Worm (Caenorhabditis elegans) whole organism, young adult: ENCODE measurements around the gene T22B7.3.

Experiments
- B0019.2 ChIP-seq: fragments of 200-800 bp; sonication (Bioruptor generic); conservative IDR thresholded peaks from 2 replicates; pipeline ENCODE4 v1.3.6; 2022; ENCODE audit warnings: missing genetic modification reagents, missing genetic modification characterization, missing compliant biosample characterization
- F10E7.11 ChIP-seq: sonication (generic microtip); optimal IDR thresholded peaks from 2 replicates; lab custom pipeline; 2017; ENCODE audit warnings: mild to moderate bottlenecking, missing genetic modification characterization, moderate library complexity, missing compliant biosample characterization
- F23B12.7 ChIP-seq: sonication (generic microtip); optimal IDR thresholded peaks from 2 replicates; lab custom pipeline; 2017; ENCODE audit warnings: missing genetic modification characterization, mild to moderate bottlenecking, missing compliant biosample characterization, antibody characterized with exemption, moderate library complexity; ENCODE audit not compliant: insufficient read depth
- F33H1.4 ChIP-seq: fragments of 200-800 bp; sonication (Bioruptor generic); IDR thresholded peaks from 2 replicates; pipeline ENCODE4 v1.3.6; 2022; ENCODE audit warnings: missing genetic modification reagents, missing genetic modification characterization, missing compliant biosample characterization
- F55B11.4 ChIP-seq: sonication (generic microtip); optimal IDR thresholded peaks from 2 replicates; lab custom pipeline; 2016; ENCODE audit warnings: missing compliant biosample characterization, missing genetic modification characterization, borderline replicate concordance; ENCODE audit not compliant: insufficient read depth
- F57A8.1 ChIP-seq: fragments of 200-800 bp; sonication (Bioruptor generic); optimal IDR thresholded peaks from 2 replicates; lab custom pipeline; 2018; ENCODE audit warnings: mild to moderate bottlenecking, missing genetic modification characterization, moderate library complexity, missing compliant biosample characterization
- Y53F4B.3 ChIP-seq: fragments of 200-800 bp; sonication (Bioruptor generic); IDR thresholded peaks from 2 replicates; pipeline ENCODE4 v1.3.6; 2022; ENCODE audit warnings: missing genetic modification reagents, missing genetic modification characterization, missing compliant biosample characterization
- Y56A3A.18 ChIP-seq: fragments of 200-800 bp; sonication (Bioruptor generic); IDR thresholded peaks from 2 replicates; pipeline ENCODE4 v1.3.6; 2022; ENCODE audit warnings: missing genetic modification reagents, missing genetic modification characterization, missing compliant biosample characterization
- Y67H2A.10 ChIP-seq: fragments of 200-800 bp; sonication (Bioruptor generic); conservative IDR thresholded peaks from 2 replicates; pipeline ENCODE4 v1.3.6; 2022; ENCODE audit warnings: missing genetic modification reagents, missing genetic modification characterization, missing compliant biosample characterization
- Y95B8A.8 ChIP-seq: fragments of 200-800 bp; sonication (Bioruptor generic); IDR thresholded peaks from 2 replicates; pipeline ENCODE4 v1.3.6; 2022; ENCODE audit warnings: missing genetic modification reagents, missing genetic modification characterization, missing compliant biosample characterization
- akir-1 ChIP-seq: fragments of 200-800 bp; sonication (Bioruptor generic); optimal IDR thresholded peaks from 2 replicates; lab custom pipeline; 2018; ENCODE audit warnings: mild to moderate bottlenecking, missing genetic modification characterization, moderate library complexity, missing compliant biosample characterization
- atf-7 ChIP-seq: sonication (generic microtip); optimal IDR thresholded peaks from 2 replicates; lab custom pipeline; 2017; ENCODE audit warnings: mild to moderate bottlenecking, missing genetic modification characterization, missing compliant biosample characterization
- attf-5 ChIP-seq: fragments of 200-800 bp; sonication (Bioruptor generic); optimal IDR thresholded peaks from 2 replicates; lab custom pipeline; 2018; ENCODE audit warnings: mild to moderate bottlenecking, missing genetic modification characterization, missing compliant biosample characterization
- bed-1 ChIP-seq: fragments of 200-800 bp; sonication (Bioruptor generic); IDR thresholded peaks from 2 replicates; pipeline ENCODE4 v1.3.6; 2022; ENCODE audit warnings: missing genetic modification reagents, missing genetic modification characterization, missing compliant biosample characterization
- ceh-100 ChIP-seq: fragments of 200-800 bp; sonication (Bioruptor generic); IDR thresholded peaks from 2 replicates; pipeline ENCODE4 v1.3.6; 2022; ENCODE audit warnings: missing genetic modification reagents, missing genetic modification characterization, missing compliant biosample characterization
- chd-7 ChIP-seq: sonication (generic microtip); optimal IDR thresholded peaks from 2 replicates; lab custom pipeline; 2016; ENCODE audit warnings: mild to moderate bottlenecking, missing genetic modification characterization, moderate library complexity, missing compliant biosample characterization
- dox-1 ChIP-seq: fragments of 200-800 bp; sonication (Bioruptor generic); IDR thresholded peaks from 2 replicates; pipeline ENCODE4 v1.3.6; 2022; ENCODE audit warnings: missing genetic modification reagents, missing genetic modification characterization, missing compliant biosample characterization
- egl-44 ChIP-seq: fragments of 200-800 bp; sonication (Bioruptor generic); IDR thresholded peaks from 2 replicates; pipeline ENCODE4 v1.3.6; 2022; ENCODE audit warnings: missing genetic modification reagents, missing genetic modification characterization, missing compliant biosample characterization
- him-1 ChIP-seq: sonication (generic microtip); optimal IDR thresholded peaks from 2 replicates; lab custom pipeline; 2016; ENCODE audit warnings: missing genotype, missing genetic modification reagents, missing genetic modification characterization, missing compliant biosample characterization
- hsf-1 ChIP-seq: fragments of 200-800 bp; sonication (Bioruptor generic); IDR thresholded peaks from 2 replicates; pipeline ENCODE4 v1.3.6; 2022; ENCODE audit warnings: missing genetic modification reagents, missing genetic modification characterization, missing compliant biosample characterization
- lin-35 ChIP-seq, 3 experiments: fragments of 150-350 bp in 2 of 3; sonication (generic microtip) in 1 of 3; optimal IDR thresholded peaks; 2 replicates each; lab custom pipeline; 2014 to 2018; ENCODE audit warnings: missing biosample characterization in 3 of 3, missing genetic modification characterization in 3 of 3, missing genetic modification reagents in 3 of 3
- lin-54 ChIP-seq: fragments of 200-800 bp; sonication (Bioruptor generic); optimal IDR thresholded peaks from 2 replicates; lab custom pipeline; 2018; ENCODE audit warnings: mild to moderate bottlenecking, missing genetic modification characterization, missing compliant biosample characterization
- lsl-1 ChIP-seq: fragments of 200-800 bp; sonication (Bioruptor generic); optimal IDR thresholded peaks from 2 replicates; lab custom pipeline; 2018; ENCODE audit warnings: mild to moderate bottlenecking, missing genetic modification characterization, moderate library complexity, missing compliant biosample characterization
- lsy-27 ChIP-seq: sonication (generic microtip); optimal IDR thresholded peaks from 2 replicates; lab custom pipeline; 2017; ENCODE audit warnings: missing genetic modification characterization, mild to moderate bottlenecking, missing compliant biosample characterization, antibody characterized with exemption, missing genotype, borderline replicate concordance; ENCODE audit not compliant: insufficient read depth
- madf-8 ChIP-seq: fragments of 200-800 bp; sonication (Bioruptor generic); conservative IDR thresholded peaks from 2 replicates; pipeline ENCODE4 v1.3.6; 2022; ENCODE audit warnings: missing genetic modification reagents, missing genetic modification characterization, missing compliant biosample characterization
- nfyb-1 ChIP-seq: fragments of 200-800 bp; sonication (Bioruptor generic); IDR thresholded peaks from 2 replicates; pipeline ENCODE4 v1.3.6; 2022; ENCODE audit warnings: missing genetic modification reagents, missing genetic modification characterization, missing compliant biosample characterization
- nhr-120 ChIP-seq: fragments of 200-800 bp; sonication (Bioruptor generic); IDR thresholded peaks from 2 replicates; pipeline ENCODE4 v1.3.6; 2022; ENCODE audit warnings: missing genetic modification characterization, missing compliant biosample characterization
- nhr-27 ChIP-seq: fragments of 200-800 bp; sonication (Bioruptor generic); optimal IDR thresholded peaks from 2 replicates; lab custom pipeline; 2018; ENCODE audit warnings: mild to moderate bottlenecking, missing genetic modification characterization, moderate library complexity, missing compliant biosample characterization
- nhr-80 ChIP-seq: sonication (generic microtip); optimal IDR thresholded peaks from 2 replicates; lab custom pipeline; 2016; ENCODE audit warnings: missing genetic modification characterization, missing compliant biosample characterization
- pha-4 ChIP-seq: fragments of 150-350 bp; sonication (generic microtip); optimal IDR thresholded peaks from 2 replicates; lab custom pipeline; 2014; ENCODE audit warnings: missing biosample characterization, missing genetic modification reagents, missing genetic modification characterization
- rcor-1 ChIP-seq: fragments of 200-800 bp; sonication (Bioruptor generic); IDR thresholded peaks from 2 replicates; pipeline ENCODE4 v1.3.6; 2022; ENCODE audit warnings: missing genetic modification reagents, missing genetic modification characterization, missing compliant biosample characterization
- somi-1 ChIP-seq: fragments of 200-800 bp; sonication (Bioruptor generic); optimal IDR thresholded peaks from 2 replicates; lab custom pipeline; 2018; ENCODE audit warnings: mild to moderate bottlenecking, missing genetic modification characterization, missing compliant biosample characterization
- sptf-2 ChIP-seq: fragments of 200-800 bp; sonication (Bioruptor generic); optimal IDR thresholded peaks from 2 replicates; lab custom pipeline; 2018; ENCODE audit warnings: mild to moderate bottlenecking, missing genetic modification characterization, missing compliant biosample characterization
- tbx-9 ChIP-seq: sonication (generic microtip); optimal IDR thresholded peaks from 2 replicates; lab custom pipeline; 2016; ENCODE audit warnings: borderline replicate concordance, missing genetic modification characterization, inconsistent platforms, missing compliant biosample characterization
- unc-62 ChIP-seq: fragments of 150-350 bp; optimal IDR thresholded peaks from 2 replicates; lab custom pipeline; 2014; ENCODE audit warnings: missing biosample characterization, missing genetic modification reagents, missing genetic modification characterization
- zim-3 ChIP-seq: sonication (generic microtip); optimal IDR thresholded peaks from 2 replicates; lab custom pipeline; 2017; ENCODE audit warnings: mild to moderate bottlenecking, missing genetic modification characterization, moderate library complexity, missing compliant biosample characterization

Gene T22B7.3

DNA sequence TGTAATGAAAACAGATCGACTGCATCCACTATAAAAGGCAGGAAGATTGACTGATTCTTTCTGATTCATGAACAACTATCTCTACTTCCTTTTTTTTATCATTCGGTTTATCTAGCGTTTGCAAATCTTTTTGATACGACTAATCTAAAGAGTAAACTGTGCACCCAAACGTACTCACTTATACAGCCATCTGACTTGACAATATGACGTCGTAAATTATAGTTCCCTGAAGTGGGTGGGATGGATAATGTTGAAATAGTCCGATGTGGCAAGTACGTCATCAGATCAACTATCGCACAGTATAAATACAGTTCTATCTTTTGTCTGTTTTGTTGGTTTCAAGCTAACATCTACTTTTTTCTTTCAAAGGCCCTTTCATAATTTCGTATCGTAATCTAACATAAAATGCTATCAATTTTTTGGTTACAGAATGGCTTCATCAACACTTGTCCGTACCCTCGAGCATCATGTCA lies at the start of gene T22B7.3:
Gene T22B7.3 (plus strand): TSS at position 423 of the 473 bp plus-strand sequence.
- no peak for TF ChIP-seq F55B11.4
- TF ChIP-seq B0019.2 (GFP tag; lab: Robert Waterston, UW) = no peak
- TF ChIP-seq nhr-27 (tag; lab: Kevin White, UChicago) = no peak
- TF ChIP-seq sptf-2 (GFP tag; lab: Kevin White, UChicago) = no peak
- no peak for TF ChIP-seq attf-5 (GFP tag; lab: Kevin White, UChicago)
- TF ChIP-seq bed-1 (GFP tag; lab: Robert Waterston, UW) = no peak
- TF ChIP-seq atf-7 (tag; lab: Kevin White, UChicago) = no peak
- TF ChIP-seq Y53F4B.3 (GFP tag; lab: Robert Waterston, UW) = no peak
- TF ChIP-seq Y95B8A.8 (GFP tag; lab: Robert Waterston, UW) = no peak
- TF ChIP-seq, all 124 proteins: peak for 0

DNA sequence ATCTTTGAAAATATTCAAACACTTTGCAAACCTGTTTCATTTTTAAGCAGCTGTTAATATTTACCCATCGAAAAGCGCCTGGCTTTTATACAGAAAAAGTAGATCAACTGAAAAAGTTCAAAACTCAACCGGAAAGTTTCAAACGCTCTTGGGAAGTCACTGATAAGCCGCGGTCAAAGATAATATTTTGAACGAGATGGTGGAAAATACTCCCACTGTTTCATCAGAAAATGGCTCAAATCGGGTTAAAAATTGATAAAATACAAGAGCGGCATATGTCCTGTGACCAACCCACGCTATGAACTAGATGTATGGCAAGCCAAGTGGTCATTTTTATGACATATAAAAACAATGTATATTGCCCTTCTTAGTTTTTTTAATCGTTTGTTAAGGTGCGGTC lies 47.9 kb upstream of the T22B7.3 start, which contains the start of gene sulp-2:
Gene sulp-2 (minus strand): TSS at position 107 of the 400 bp plus-strand sequence.
- TF ChIP-seq nhr-80 (tag; lab: Kevin White, UChicago) = peak; percentile 31
- TF ChIP-seq nfyb-1 (GFP tag; lab: Robert Waterston, UW) = no peak

DNA sequence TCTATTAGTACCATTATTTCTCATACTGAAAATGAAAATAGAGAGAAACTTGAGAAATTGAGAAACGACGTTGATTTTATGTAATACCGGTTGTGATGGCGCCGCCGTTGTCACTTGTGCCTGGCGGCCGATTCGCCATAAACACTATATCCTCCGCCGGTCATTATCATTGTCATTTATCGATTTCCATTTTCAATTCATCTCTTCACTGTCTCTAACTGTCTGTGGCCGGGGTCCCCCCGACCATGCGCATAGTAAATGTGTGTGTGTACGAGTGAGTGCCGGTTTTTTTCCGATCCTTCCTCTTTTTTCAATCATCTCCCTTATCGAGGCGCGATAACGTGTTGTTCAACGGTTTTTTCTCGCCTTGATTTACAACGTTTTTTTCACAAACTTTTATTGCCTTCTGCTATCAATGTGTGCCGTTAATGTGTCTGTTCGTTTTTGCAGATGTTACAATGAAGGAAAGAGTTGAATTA lies 43.8 kb upstream of the T22B7.3 start, which contains the start of gene F14D12.1:
Gene F14D12.1 (plus strand): TSS at position 429 of the 479 bp plus-strand sequence.
- no peak for TF ChIP-seq zim-3 (tag; lab: Kevin White, UChicago)
- TF ChIP-seq, all 124 proteins: peak for 0

DNA sequence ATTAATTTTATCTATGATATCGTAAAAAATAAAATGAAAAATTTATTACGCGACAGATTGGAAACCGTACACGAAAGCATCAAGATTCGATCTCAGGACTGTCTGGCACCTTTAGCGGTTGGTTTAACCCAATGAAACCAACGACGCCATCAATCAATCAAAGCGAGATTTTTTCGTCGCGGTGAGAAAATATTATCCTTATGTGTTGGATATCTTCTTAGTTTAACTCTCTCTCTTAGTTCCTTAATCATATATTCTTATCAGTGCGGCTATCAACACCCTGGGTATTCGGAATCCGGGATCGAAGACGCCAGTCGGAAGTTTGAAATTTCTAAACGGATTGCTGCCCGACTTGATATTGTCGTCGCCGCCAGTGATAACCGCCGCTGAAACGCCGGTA lies 42.1 kb upstream of the T22B7.3 start:
- TF ChIP-seq madf-8 (GFP tag; lab: Robert Waterston, UW) (no peak), chd-7 (tag; lab: Kevin White, UChicago) (no peak), F23B12.7 (no peak), F55B11.4 (no peak), somi-1 (GFP tag; lab: Kevin White, UChicago) (no peak), nhr-120 (no peak), F33H1.4 (GFP tag; lab: Robert Waterston, UW) (no peak), lin-35 (GFP tag; optimal IDR thresholded peaks at IDR 0.05; lab: Kevin White, UChicago) (no peak), F57A8.1 (GFP tag; lab: Kevin White, UChicago) (no peak), hsf-1 (GFP tag; lab: Robert Waterston, UW) (no peak), tbx-9 (tag; lab: Kevin White, UChicago) (no peak), nfyb-1 (GFP tag; lab: Robert Waterston, UW) (no peak), dox-1 (GFP tag; lab: Robert Waterston, UW) (no peak), him-1 (no peak), lsl-1 (no peak), ceh-100 (GFP tag; lab: Robert Waterston, UW) (no peak), Y56A3A.18 (GFP tag; lab: Robert Waterston, UW) (no peak)

DNA sequence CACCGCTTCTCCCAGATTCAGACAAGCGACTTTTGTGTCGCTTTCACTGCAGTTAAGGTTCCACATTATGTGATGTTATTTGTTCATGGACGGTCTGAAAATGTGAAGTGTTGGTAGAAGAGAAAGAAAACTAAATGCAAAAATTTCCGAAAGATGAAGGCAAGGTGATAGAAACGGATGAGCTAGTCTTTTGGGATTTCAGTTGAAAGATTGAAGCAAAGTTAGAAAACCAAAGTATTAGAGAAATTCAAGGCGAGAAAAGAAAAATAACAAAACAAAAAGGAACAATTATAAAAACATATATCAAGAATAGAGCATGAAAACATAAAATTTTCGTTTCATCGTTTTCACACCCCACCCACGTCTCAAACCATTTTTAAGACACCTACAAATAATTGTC lies 36.0 kb upstream of the T22B7.3 start, which contains the start of gene octr-1:
Gene octr-1 (minus strand): TSS at position 101 of the 400 bp plus-strand sequence.
- TF ChIP-seq lsy-27 = no peak
- no peak for TF ChIP-seq pha-4 (tag; lab: Kevin White, UChicago)
- no peak for TF ChIP-seq Y67H2A.10 (GFP tag; lab: Robert Waterston, UW)
- no peak for TF ChIP-seq akir-1
- no peak for TF ChIP-seq lin-54
- TF ChIP-seq unc-62 = no peak
- no peak for TF ChIP-seq egl-44 (GFP tag; lab: Robert Waterston, UW)
- no peak for TF ChIP-seq hsf-1 (GFP tag; lab: Robert Waterston, UW)
- TF ChIP-seq rcor-1 = no peak
- TF ChIP-seq F10E7.11 (tag; lab: Kevin White, UChicago) = no peak
- TF ChIP-seq, all 124 proteins: peak for 0
